Worm (Caenorhabditis elegans) whole organism, mixed stage, embryonic: ENCODE data around the gene F13D12.3.

ENCODE experiments used
- bed-3 ChIP-seq: fragments of 200-800 bp; sonication (Bioruptor generic); optimal IDR thresholded peaks from 3 replicates; lab custom pipeline; 2018; ENCODE audit warnings: mild to moderate bottlenecking, missing genetic modification characterization, moderate library complexity, missing compliant biosample characterization
- blmp-1 ChIP-seq: fragments of 150-350 bp; optimal IDR thresholded peaks from 2 replicates; lab custom pipeline; 2014; ENCODE audit warnings: missing biosample characterization, missing genetic modification characterization
- cnd-1 ChIP-seq: fragments of 200-800 bp; sonication (Bioruptor generic); optimal IDR thresholded peaks from 2 replicates; lab custom pipeline; 2018; ENCODE audit warnings: mild to moderate bottlenecking, missing genetic modification characterization, missing compliant biosample characterization
- elt-1 ChIP-seq: sonication (generic microtip); optimal IDR thresholded peaks from 2 replicates; lab custom pipeline; 2017; ENCODE audit warnings: missing genetic modification characterization, mild to moderate bottlenecking, missing compliant biosample characterization, antibody characterized with exemption, moderate library complexity, borderline replicate concordance; ENCODE audit not compliant: insufficient read depth
- flh-1 ChIP-seq: fragments of 200-800 bp; sonication (Bioruptor generic); optimal IDR thresholded peaks from 2 replicates; lab custom pipeline; 2018; ENCODE audit warnings: mild to moderate bottlenecking, missing genetic modification characterization, moderate library complexity, missing compliant biosample characterization
- ham-2 ChIP-seq: fragments of 200-800 bp; sonication (Bioruptor generic); optimal IDR thresholded peaks from 2 replicates; lab custom pipeline; 2018; ENCODE audit warnings: mild to moderate bottlenecking, missing genetic modification characterization, missing compliant biosample characterization
- nhr-12 ChIP-seq: fragments of 150-350 bp; optimal IDR thresholded peaks from 2 replicates; lab custom pipeline; 2014; ENCODE audit warnings: missing biosample characterization, missing genetic modification characterization
- nhr-237 ChIP-seq: fragments of 150-350 bp; optimal IDR thresholded peaks from 2 replicates; lab custom pipeline; 2014; ENCODE audit warnings: missing biosample characterization, missing genetic modification characterization
- nhr-28 ChIP-seq: fragments of 150-350 bp; optimal IDR thresholded peaks from 2 replicates; lab custom pipeline; 2014; ENCODE audit warnings: missing biosample characterization, missing genetic modification characterization
- nhr-76 ChIP-seq: sonication (generic microtip); optimal IDR thresholded peaks from 2 replicates; lab custom pipeline; 2017; ENCODE audit warnings: missing biosample characterization, missing genetic modification characterization
- sem-2 ChIP-seq: fragments of 200-800 bp; sonication (Bioruptor generic); optimal IDR thresholded peaks from 2 replicates; lab custom pipeline; 2018; ENCODE audit warnings: mild to moderate bottlenecking, missing genetic modification characterization, missing compliant biosample characterization
- unc-62 ChIP-seq: fragments of 150-350 bp; optimal IDR thresholded peaks from 2 replicates; lab custom pipeline; 2014; ENCODE audit warnings: missing biosample characterization, missing genetic modification reagents, missing genetic modification characterization
- ztf-11 ChIP-seq: fragments of 150-350 bp; optimal IDR thresholded peaks from 2 replicates; lab custom pipeline; 2014; ENCODE audit warnings: missing biosample characterization, missing genetic modification characterization

- TF ChIP-seq nhr-28 (tag; lab: Kevin White, UChicago) (no peak), blmp-1 (tag; lab: Kevin White, UChicago) (no peak), ham-2 (GFP tag; lab: Kevin White, UChicago) (no peak), nhr-12 (tag; lab: Kevin White, UChicago) (no peak), flh-1 (no peak), elt-1 (tag; lab: Kevin White, UChicago) (no peak), sem-2 (no peak), nhr-76 (tag; lab: Kevin White, UChicago) (no peak), cnd-1 (tag; lab: Kevin White, UChicago) (no peak), nhr-237 (tag; lab: Kevin White, UChicago) (no peak), bed-3 (GFP tag; lab: Kevin White, UChicago) (no peak), ztf-11 (no peak), unc-62 (GFP tag; lab: Kevin White, UChicago) (no peak)
Measured at ce11 chrII:11756684-11757107, 36.5 kb downstream of the F13D12.3 start.
